In genomic region chr3L:11215244-11216121, dm6 we compare ENCODE assay signal across 1 fruit fly cellular context.
TF ChIP-seq lines count a peak whose summit lies in the region.

No protein-coding gene starts in this region.

TF ChIP-seq in whole organism, embryonic, 481 proteins besides CTCF, POLR2A, EP300 and RAD21 (continued from another document and continues in another):
- TF ChIP-seq CG3726 (GFP tag; IDR thresholded peaks at IDR 0.05; lab: Robert Waterston, UW) (peak; percentile 83; the same call in 1 of the 3 replicates), zen2 (GFP tag; IDR thresholded peaks at IDR 0.05; lab: Robert Waterston, UW; ENCODE audit: partially characterized antibody) (no peak), CG7556 (GFP tag; optimal IDR thresholded peaks at IDR 0.05; lab: Kevin White, UChicago) (peak; percentile 90), slou (GFP tag; optimal IDR thresholded peaks at IDR 0.05; lab: Kevin White, UChicago) (peak; percentile 27), odd (GFP tag; optimal IDR thresholded peaks at IDR 0.05; lab: Kevin White, UChicago) (peak; percentile 81), fu2 (GFP tag; optimal IDR thresholded peaks at IDR 0.05; lab: Kevin White, UChicago) (peak; percentile 81), Opbp (GFP tag; IDR thresholded peaks at IDR 0.05; lab: Robert Waterston, UW; ENCODE audit: partially characterized antibody) (0 out of 3 replicates have a peak, but pooled peaks have one; percentile 32), Asciz (GFP tag; optimal IDR thresholded peaks at IDR 0.05; lab: Kevin White, UChicago) (peak; percentile 83), Deaf1 (tag; optimal IDR thresholded peaks at IDR 0.05; lab: Kevin White, UChicago) (peak; percentile 56), CG14050 (GFP tag; IDR thresholded peaks at IDR 0.05; lab: Robert Waterston, UW) (peak; percentile 83), tio (GFP tag; optimal IDR thresholded peaks at IDR 0.05; lab: Kevin White, UChicago) (no peak), D (optimal IDR thresholded peaks at IDR 0.05; lab: Kevin White, UChicago) (peak; percentile 84), D (GFP tag; optimal IDR thresholded peaks at IDR 0.05; lab: Kevin White, UChicago) (peak; percentile 65), emc (GFP tag; optimal IDR thresholded peaks at IDR 0.05; lab: Kevin White, UChicago) (peak; percentile 69), CG3838 (GFP tag; optimal IDR thresholded peaks at IDR 0.05; lab: Kevin White, UChicago) (peak; percentile 47), CG18011 (GFP tag; optimal IDR thresholded peaks at IDR 0.05; lab: Kevin White, UChicago) (peak; percentile 82), ken (GFP tag; IDR thresholded peaks at IDR 0.05; lab: Robert Waterston, UW) (peak; percentile 85), eyg (GFP tag; optimal IDR thresholded peaks at IDR 0.05; lab: Kevin White, UChicago) (peak; percentile 82), CG12104 (GFP tag; optimal IDR thresholded peaks at IDR 0.05; lab: Kevin White, UChicago) (peak; percentile 84), CG10321 (GFP tag; IDR thresholded peaks at IDR 0.05; lab: Robert Waterston, UW) (peak; percentile 73), E2f1 (GFP tag; IDR thresholded peaks at IDR 0.05; lab: Robert Waterston, UW) (peak; percentile 96), HLH54F (GFP tag; optimal IDR thresholded peaks at IDR 0.05; lab: Kevin White, UChicago) (peak; percentile 89), Adf1 (GFP tag; IDR thresholded peaks at IDR 0.05; lab: Robert Waterston, UW) (peak; percentile 69), Pdp1 (GFP tag; optimal IDR thresholded peaks at IDR 0.05; lab: Kevin White, UChicago) (peak; percentile 64 to 91), tup (GFP tag; optimal IDR thresholded peaks at IDR 0.05; lab: Kevin White, UChicago) (peak; percentile 82), CG18599 (GFP tag; optimal IDR thresholded peaks at IDR 0.05; lab: Kevin White, UChicago) (peak; percentile 96), tna (GFP tag; IDR thresholded peaks at IDR 0.05; lab: Robert Waterston, UW; ENCODE audit: partially characterized antibody) (no peak), Xrp1 (GFP tag; IDR thresholded peaks at IDR 0.05; lab: Robert Waterston, UW) (peak; percentile 93), Trl (optimal IDR thresholded peaks at IDR 0.05; lab: Kevin White, UChicago) (peak; percentile 79 to 98), Trl (GFP tag; optimal IDR thresholded peaks at IDR 0.05; lab: Kevin White, UChicago) (peak; percentile 93), gem (tag; optimal IDR thresholded peaks at IDR 0.05; lab: Kevin White, UChicago) (peak; percentile 92), CG7987 (GFP tag; optimal IDR thresholded peaks at IDR 0.05; lab: Kevin White, UChicago) (peak; percentile 75), CG33557 (GFP tag; optimal IDR thresholded peaks at IDR 0.05; lab: Kevin White, UChicago) (peak; percentile 30), vvl (GFP tag; IDR thresholded peaks at IDR 0.05; lab: Robert Waterston, UW) (peak; percentile 98), cas (GFP tag; IDR thresholded peaks at IDR 0.05; lab: Robert Waterston, UW) (peak; percentile 91), HHEX (GFP tag; optimal IDR thresholded peaks at IDR 0.05; lab: Kevin White, UChicago) (peak; percentile 93), stc (GFP tag; IDR thresholded peaks at IDR 0.05; lab: Robert Waterston, UW) (peak; percentile 94), Abd-B (GFP tag; optimal IDR thresholded peaks at IDR 0.05; lab: Kevin White, UChicago) (peak; percentile 64), Spps (tag; optimal IDR thresholded peaks at IDR 0.05; lab: Kevin White, UChicago) (peak; percentile 51), CG10462 (GFP tag; optimal IDR thresholded peaks at IDR 0.05; lab: Kevin White, UChicago) (peak; percentile 38), CG1024 (GFP tag; IDR thresholded peaks at IDR 0.05; lab: Robert Waterston, UW) (peak; percentile 78), wdn (GFP tag; IDR thresholded peaks at IDR 0.05; lab: Robert Waterston, UW) (peak; percentile 94), Hr3 (GFP tag; optimal IDR thresholded peaks at IDR 0.05; lab: Kevin White, UChicago) (peak; percentile 61), Dip2 (GFP tag; IDR thresholded peaks at IDR 0.05; lab: Robert Waterston, UW) (peak; percentile 18; the same call in 1 of the 2 replicates), CG4328 (GFP tag; optimal IDR thresholded peaks at IDR 0.05; lab: Kevin White, UChicago) (peak; percentile 42), Dref (GFP tag; IDR thresholded peaks at IDR 0.05; lab: Robert Waterston, UW) (no peak), tap (tag; optimal IDR thresholded peaks at IDR 0.05; lab: Kevin White, UChicago) (peak; percentile 82), CG13296 (GFP tag; optimal IDR thresholded peaks at IDR 0.05; lab: Kevin White, UChicago) (peak; percentile 81), Awh (GFP tag; IDR thresholded peaks at IDR 0.05; lab: Robert Waterston, UW) (peak; percentile 93), CG1603 (tag; optimal IDR thresholded peaks at IDR 0.05; lab: Kevin White, UChicago) (peak; percentile 91), pzg (GFP tag; optimal IDR thresholded peaks at IDR 0.05; lab: Kevin White, UChicago) (peak; percentile 24), CG5180 (GFP tag; optimal IDR thresholded peaks at IDR 0.05; lab: Kevin White, UChicago) (peak; percentile 74), Myb (GFP tag; optimal IDR thresholded peaks at IDR 0.05; lab: Kevin White, UChicago) (peak; percentile 70), az2 (GFP tag; optimal IDR thresholded peaks at IDR 0.05; lab: Kevin White, UChicago) (peak; percentile 88), CG12071 (GFP tag; optimal IDR thresholded peaks at IDR 0.05; lab: Kevin White, UChicago) (peak; percentile 92), slp2 (GFP tag; optimal IDR thresholded peaks at IDR 0.05; lab: Kevin White, UChicago) (peak; percentile 83), CG6765 (GFP tag; optimal IDR thresholded peaks at IDR 0.05; lab: Kevin White, UChicago) (peak; percentile 89), Ets65A (GFP tag; lab: Kevin White, UChicago) (peak; percentile 97), HLHmδ (GFP tag; optimal IDR thresholded peaks at IDR 0.05; lab: Kevin White, UChicago) (peak; percentile 49), Elba2 (GFP tag; optimal IDR thresholded peaks at IDR 0.05; lab: Kevin White, UChicago) (peak; percentile 84), sens (GFP tag; lab: Kevin White, UChicago) (peak; percentile 98), CG6272 (GFP tag; IDR thresholded peaks at IDR 0.05; lab: Robert Waterston, UW) (peak; percentile 83), sqz (GFP tag; optimal IDR thresholded peaks at IDR 0.05; lab: Kevin White, UChicago) (peak; percentile 1), dimm (GFP tag; IDR thresholded peaks at IDR 0.05; lab: Robert Waterston, UW) (0 out of 2 replicates have a peak, but pooled peaks have one; percentile 8), zf30C (GFP tag; optimal IDR thresholded peaks at IDR 0.05; lab: Kevin White, UChicago) (no peak), Hr39 (optimal IDR thresholded peaks at IDR 0.05; lab: Kevin White, UChicago) (no peak), CG2129 (GFP tag; IDR thresholded peaks at IDR 0.05; lab: Robert Waterston, UW; ENCODE audit: partially characterized antibody) (no peak), CG2120 (GFP tag; optimal IDR thresholded peaks at IDR 0.05; lab: Kevin White, UChicago) (peak; percentile 96), pfk (GFP tag; optimal IDR thresholded peaks at IDR 0.05; lab: Kevin White, UChicago) (peak; percentile 20), zfh2 (GFP tag; optimal IDR thresholded peaks at IDR 0.05; lab: Kevin White, UChicago) (peak; percentile 91), Meics (GFP tag; optimal IDR thresholded peaks at IDR 0.05; lab: Kevin White, UChicago) (peak; percentile 91), Fer3 (tag; optimal IDR thresholded peaks at IDR 0.05; lab: Kevin White, UChicago) (peak; percentile 90), CG9932 (GFP tag; IDR thresholded peaks at IDR 0.05; lab: Robert Waterston, UW) (peak; percentile 89), pum (GFP tag; optimal IDR thresholded peaks at IDR 0.05; lab: Kevin White, UChicago) (peak; percentile 85), CG9817 (tag; optimal IDR thresholded peaks at IDR 0.05; lab: Kevin White, UChicago) (peak; percentile 83), CG18619 (GFP tag; optimal IDR thresholded peaks at IDR 0.05; lab: Kevin White, UChicago) (peak; percentile 85), CG17328 (GFP tag; IDR thresholded peaks at IDR 0.05; lab: Robert Waterston, UW) (peak; percentile 93), CG11456 (GFP tag; IDR thresholded peaks at IDR 0.05; lab: Robert Waterston, UW) (peak; percentile 96), jigr1 (GFP tag; IDR thresholded peaks at IDR 0.05; lab: Robert Waterston, UW) (peak; percentile 73; the same call in 2 of the 3 replicates), C15 (GFP tag; IDR thresholded peaks at IDR 0.05; lab: Robert Waterston, UW) (peak; percentile 90; the same call in 2 of the 3 replicates), cato (GFP tag; optimal IDR thresholded peaks at IDR 0.05; lab: Kevin White, UChicago; ENCODE audit: borderline replicate concordance) (peak; percentile 66), Max (GFP tag; optimal IDR thresholded peaks at IDR 0.05; lab: Kevin White, UChicago) (peak; percentile 53), dmrt11E (tag; optimal IDR thresholded peaks at IDR 0.05; lab: Kevin White, UChicago) (peak; percentile 52), NfI (GFP tag; optimal IDR thresholded peaks at IDR 0.05; lab: Kevin White, UChicago) (peak; percentile 85), CG16779 (GFP tag; IDR thresholded peaks at IDR 0.05; lab: Robert Waterston, UW) (peak; percentile 92), Bdp1 (GFP tag; optimal IDR thresholded peaks at IDR 0.05; lab: Kevin White, UChicago) (peak; percentile 69), lmd (GFP tag; IDR thresholded peaks at IDR 0.05; lab: Robert Waterston, UW) (peak; percentile 93), dati (GFP tag; IDR thresholded peaks at IDR 0.05; lab: Robert Waterston, UW) (peak; percentile 87), hb (GFP tag; IDR thresholded peaks at IDR 0.05; lab: Robert Waterston, UW; ENCODE audit: partially characterized antibody) (no peak), scrt (GFP tag; optimal IDR thresholded peaks at IDR 0.05; lab: Kevin White, UChicago) (peak; percentile 75), pb (GFP tag; optimal IDR thresholded peaks at IDR 0.05; lab: Kevin White, UChicago) (peak; percentile 86), MTF-1 (GFP tag; optimal IDR thresholded peaks at IDR 0.05; lab: Kevin White, UChicago; ENCODE audit: borderline replicate concordance) (peak; percentile 80), insv (GFP tag; optimal IDR thresholded peaks at IDR 0.05; lab: Kevin White, UChicago) (peak; percentile 69 to 96), Ptx1 (GFP tag; IDR thresholded peaks at IDR 0.05; lab: Robert Waterston, UW) (peak; percentile 94), ssp (GFP tag; IDR thresholded peaks at IDR 0.05; lab: Robert Waterston, UW) (peak; percentile 78), Doc3 (GFP tag; IDR thresholded peaks at IDR 0.05; lab: Robert Waterston, UW; ENCODE audit: partially characterized antibody) (no peak), CG14965 (GFP tag; optimal IDR thresholded peaks at IDR 0.05; lab: Kevin White, UChicago; ENCODE audit: borderline replicate concordance) (peak; percentile 65), ftz-f1 (GFP tag; optimal IDR thresholded peaks at IDR 0.05; lab: Kevin White, UChicago) (peak; percentile 59), Jarid2 (GFP tag; optimal IDR thresholded peaks at IDR 0.05; lab: Kevin White, UChicago) (peak; percentile 71), CG2678 (tag; optimal IDR thresholded peaks at IDR 0.05; lab: Kevin White, UChicago) (peak; percentile 85), Gug (GFP tag; IDR thresholded peaks at IDR 0.05; lab: Robert Waterston, UW) (peak; percentile 88), Sry-β (GFP tag; optimal IDR thresholded peaks at IDR 0.05; lab: Kevin White, UChicago) (peak; percentile 97), HmgD (GFP tag; optimal IDR thresholded peaks at IDR 0.05; lab: Kevin White, UChicago) (peak; percentile 16), CG34422 (GFP tag; IDR thresholded peaks at IDR 0.05; lab: Robert Waterston, UW) (peak; percentile 92), Oaz (GFP tag; IDR thresholded peaks at IDR 0.05; lab: Robert Waterston, UW) (peak; percentile 78), CG7372 (GFP tag; IDR thresholded peaks at IDR 0.05; lab: Robert Waterston, UW) (peak; percentile 90), Drgx (GFP tag; IDR thresholded peaks at IDR 0.05; lab: Robert Waterston, UW) (peak; percentile 98), klu (GFP tag; IDR thresholded peaks at IDR 0.05; lab: Robert Waterston, UW) (peak; percentile 83), Dad (GFP tag; optimal IDR thresholded peaks at IDR 0.05; lab: Kevin White, UChicago) (peak; percentile 70), CG9609 (GFP tag; optimal IDR thresholded peaks at IDR 0.05; lab: Kevin White, UChicago) (peak; percentile 86), CG9797 (GFP tag; optimal IDR thresholded peaks at IDR 0.05; lab: Kevin White, UChicago) (peak; percentile 18), Mes4 (GFP tag; optimal IDR thresholded peaks at IDR 0.05; lab: Kevin White, UChicago) (peak; percentile 84), CG8944 (GFP tag; optimal IDR thresholded peaks at IDR 0.05; lab: Kevin White, UChicago) (peak; percentile 80), CG12155 (GFP tag; optimal IDR thresholded peaks at IDR 0.05; lab: Kevin White, UChicago) (peak; percentile 83), CG17912 (GFP tag; optimal IDR thresholded peaks at IDR 0.05; lab: Kevin White, UChicago) (no peak), CG16815 (GFP tag; optimal IDR thresholded peaks at IDR 0.05; lab: Kevin White, UChicago) (peak; percentile 74), CG8359 (GFP tag; optimal IDR thresholded peaks at IDR 0.05; lab: Kevin White, UChicago; ENCODE audit: borderline replicate concordance) (peak; percentile 48), CG17359 (tag; optimal IDR thresholded peaks at IDR 0.05; lab: Kevin White, UChicago) (peak; percentile 91), trem (tag; optimal IDR thresholded peaks at IDR 0.05; lab: Kevin White, UChicago) (peak; percentile 77), CG4854 (GFP tag; optimal IDR thresholded peaks at IDR 0.05; lab: Kevin White, UChicago) (peak; percentile 69), CG6254 (GFP tag; optimal IDR thresholded peaks at IDR 0.05; lab: Kevin White, UChicago) (peak; percentile 81), wor (GFP tag; IDR thresholded peaks at IDR 0.05; lab: Robert Waterston, UW) (peak; percentile 75), CG31224 (GFP tag; IDR thresholded peaks at IDR 0.05; lab: Robert Waterston, UW) (peak; percentile 88), CG4404 (GFP tag; IDR thresholded peaks at IDR 0.05; lab: Robert Waterston, UW) (peak; percentile 82), twi (tag; optimal IDR thresholded peaks at IDR 0.05; lab: Kevin White, UChicago) (peak; percentile 23), grn (GFP tag; optimal IDR thresholded peaks at IDR 0.05; lab: Kevin White, UChicago) (peak; percentile 38), CG15073 (GFP tag; optimal IDR thresholded peaks at IDR 0.05; lab: Kevin White, UChicago) (no peak), CG11247 (GFP tag; IDR thresholded peaks at IDR 0.05; lab: Robert Waterston, UW) (peak; percentile 93), Sin3A (optimal IDR thresholded peaks at IDR 0.05; lab: Kevin White, UChicago) (peak; percentile 17), CG17612 (GFP tag; IDR thresholded peaks at IDR 0.05; lab: Robert Waterston, UW) (peak; percentile 86)
